Fruit fly (Drosophila melanogaster) S2 (cell line): ENCODE measurements around the gene CG6847.

Experiments used
- CG8478 ChIP-seq: fragments of >200 bp; optimal IDR thresholded peaks from 2 replicates; lab custom pipeline; 2018
- CTCF ChIP-seq, 2 experiments: fragments of >200 bp; optimal IDR thresholded peaks; 2 replicates each; lab custom pipeline; 2018

dm6 chrX:17887208-17887627 is 24.0 kb upstream of the CG6847 start, which contains the start of gene mnb:
- TF ChIP-seq CG8478 (lab: Kevin White, UChicago) (no peak), CTCF (optimal IDR thresholded peaks at IDR 0.05; lab: Kevin White, UChicago) (peak; percentile 24 to 58)
